Fruit fly (Drosophila melanogaster): ENCODE measurements around the gene CG3568.
A peak's percentile ranks its signal among the peaks of the same experiment; 100 is the strongest.

DNA sequence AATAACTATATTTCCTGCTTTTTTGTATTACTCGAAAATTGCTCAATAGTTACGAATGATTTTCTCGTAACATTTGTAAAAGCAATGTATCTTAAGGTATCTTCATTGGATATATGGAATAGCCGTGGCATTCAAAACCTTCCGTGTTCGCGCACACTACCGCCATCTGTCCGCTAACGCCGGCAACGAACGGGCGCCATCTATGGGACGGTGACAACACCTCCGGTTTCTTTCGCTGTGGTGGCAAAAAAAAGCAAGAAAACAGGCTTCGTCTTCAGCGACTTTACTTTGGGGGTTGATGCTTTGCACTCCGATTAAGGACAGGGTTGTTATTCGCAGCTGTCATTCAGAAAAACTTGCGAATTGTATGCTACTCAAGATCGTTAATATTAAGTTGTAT lies 35.3 kb upstream of the CG3568 start:
- TF ChIP-seq ss (GFP tag; optimal IDR thresholded peaks at IDR 0.05) (peak in 1 of 2 experiments; percentile 30), CG11294 (GFP tag; IDR thresholded peaks at IDR 0.05) (no peak), lz (GFP tag; optimal IDR thresholded peaks at IDR 0.05) (peak; percentile 59), achi (GFP tag; optimal IDR thresholded peaks at IDR 0.05) (peak; percentile 59), CG6276 (GFP tag; optimal IDR thresholded peaks at IDR 0.05) (no peak), CG8632 (GFP tag; optimal IDR thresholded peaks at IDR 0.05) (no peak), CG32006 (GFP tag; optimal IDR thresholded peaks at IDR 0.05) (peak; percentile 35), CG6792 (GFP tag; optimal IDR thresholded peaks at IDR 0.05) (peak; percentile 43), Met (GFP tag; optimal IDR thresholded peaks at IDR 0.05) (peak; percentile 46)

All from whole organism, prepupa.